Worm (Caenorhabditis elegans): ENCODE measurements around the gene chil-11.

ce11 chrIV:5744114-5744513, 3.0 kb downstream of the chil-11 start, which contains the start of gene C45E5.1:
- TF ChIP-seq him-1 (tag; optimal IDR thresholded peaks at IDR 0.05) (no peak), W03F9.2 (tag; optimal IDR thresholded peaks at IDR 0.05) (no peak), dao-5 (tag; optimal IDR thresholded peaks at IDR 0.05) (no peak)

Measured in whole organism, L4/young adult.